Worm (Caenorhabditis elegans) whole organism, mixed stage, embryonic: ENCODE results near the gene srbc-75.
"Not testable (repeated sequence)": the region's sequence is repeated elsewhere in the genome, so short reads cannot be mapped to it uniquely, and the experiment has no call there.

Source experiments
- M03D4.4 ChIP-seq: sonication (generic microtip); optimal IDR thresholded peaks from 2 replicates; lab custom pipeline; 2017; ENCODE audit warnings: mild to moderate bottlenecking, missing genetic modification characterization, missing compliant biosample characterization
- bed-3 ChIP-seq: fragments of 200-800 bp; sonication (Bioruptor generic); optimal IDR thresholded peaks from 3 replicates; lab custom pipeline; 2018; ENCODE audit warnings: mild to moderate bottlenecking, missing genetic modification characterization, moderate library complexity, missing compliant biosample characterization
- blmp-1 ChIP-seq: fragments of 150-350 bp; optimal IDR thresholded peaks from 2 replicates; lab custom pipeline; 2014; ENCODE audit warnings: missing biosample characterization, missing genetic modification characterization
- ceh-83 ChIP-seq: fragments of 200-800 bp; sonication (Bioruptor generic); optimal IDR thresholded peaks from 2 replicates; lab custom pipeline; 2018; ENCODE audit warnings: mild to moderate bottlenecking, missing genetic modification characterization, missing compliant biosample characterization
- ces-1 ChIP-seq: fragments of 150-350 bp; optimal IDR thresholded peaks from 2 replicates; lab custom pipeline; 2014; ENCODE audit warnings: missing biosample characterization, missing genetic modification reagents, missing genetic modification characterization
- cnd-1 ChIP-seq: fragments of 200-800 bp; sonication (Bioruptor generic); optimal IDR thresholded peaks from 2 replicates; lab custom pipeline; 2018; ENCODE audit warnings: mild to moderate bottlenecking, missing genetic modification characterization, missing compliant biosample characterization
- drap-1 ChIP-seq: fragments of 200-800 bp; sonication (Bioruptor generic); optimal IDR thresholded peaks from 3 replicates; lab custom pipeline; 2018; ENCODE audit warnings: mild to moderate bottlenecking, missing genetic modification characterization, missing compliant biosample characterization
- elt-1 ChIP-seq: sonication (generic microtip); optimal IDR thresholded peaks from 2 replicates; lab custom pipeline; 2017; ENCODE audit warnings: missing genetic modification characterization, mild to moderate bottlenecking, missing compliant biosample characterization, antibody characterized with exemption, moderate library complexity, borderline replicate concordance; ENCODE audit not compliant: insufficient read depth
- elt-3 ChIP-seq: fragments of 150-350 bp; optimal IDR thresholded peaks from 2 replicates; lab custom pipeline; 2014; ENCODE audit warnings: missing biosample characterization, missing genetic modification characterization
- flh-1 ChIP-seq: fragments of 200-800 bp; sonication (Bioruptor generic); optimal IDR thresholded peaks from 2 replicates; lab custom pipeline; 2018; ENCODE audit warnings: mild to moderate bottlenecking, missing genetic modification characterization, moderate library complexity, missing compliant biosample characterization
- ham-2 ChIP-seq: fragments of 200-800 bp; sonication (Bioruptor generic); optimal IDR thresholded peaks from 2 replicates; lab custom pipeline; 2018; ENCODE audit warnings: mild to moderate bottlenecking, missing genetic modification characterization, missing compliant biosample characterization
- hlh-1 ChIP-seq: fragments of 150-350 bp; optimal IDR thresholded peaks from 2 replicates; lab custom pipeline; 2014; ENCODE audit warnings: missing biosample characterization, missing genetic modification reagents, missing genetic modification characterization
- lin-13 ChIP-seq: fragments of 150-350 bp; optimal IDR thresholded peaks from 2 replicates; lab custom pipeline; 2014; ENCODE audit warnings: missing biosample characterization, missing genetic modification characterization
- lin-32 ChIP-seq: fragments of 200-800 bp; sonication (Bioruptor generic); optimal IDR thresholded peaks from 2 replicates; lab custom pipeline; 2018; ENCODE audit warnings: mild to moderate bottlenecking, missing genetic modification characterization, missing compliant biosample characterization
- mab-5 ChIP-seq: fragments of 150-350 bp; optimal IDR thresholded peaks from 2 replicates; lab custom pipeline; 2014; ENCODE audit warnings: missing biosample characterization, missing genetic modification characterization
- mep-1 ChIP-seq: fragments of 150-350 bp; optimal IDR thresholded peaks from 2 replicates; lab custom pipeline; 2017; ENCODE audit warnings: missing biosample characterization, missing genetic modification reagents, missing genetic modification characterization, inconsistent platforms
- mls-2 ChIP-seq: sonication (generic microtip); optimal IDR thresholded peaks from 2 replicates; lab custom pipeline; 2016; ENCODE audit warnings: mild to moderate bottlenecking, missing genetic modification characterization, moderate library complexity, missing compliant biosample characterization
- nhr-12 ChIP-seq: fragments of 150-350 bp; optimal IDR thresholded peaks from 2 replicates; lab custom pipeline; 2014; ENCODE audit warnings: missing biosample characterization, missing genetic modification characterization
- nhr-2 ChIP-seq: fragments of 150-350 bp; optimal IDR thresholded peaks from 2 replicates; lab custom pipeline; 2014; ENCODE audit warnings: missing biosample characterization, missing genetic modification characterization
- nhr-237 ChIP-seq: fragments of 150-350 bp; optimal IDR thresholded peaks from 2 replicates; lab custom pipeline; 2014; ENCODE audit warnings: missing biosample characterization, missing genetic modification characterization
- nhr-76 ChIP-seq: sonication (generic microtip); optimal IDR thresholded peaks from 2 replicates; lab custom pipeline; 2017; ENCODE audit warnings: missing biosample characterization, missing genetic modification characterization
- pha-4 ChIP-seq: fragments of 150-350 bp; optimal IDR thresholded peaks from 2 replicates; lab custom pipeline; 2018; ENCODE audit warnings: missing biosample characterization, missing genetic modification reagents, missing genetic modification characterization
- sem-2 ChIP-seq: fragments of 200-800 bp; sonication (Bioruptor generic); optimal IDR thresholded peaks from 2 replicates; lab custom pipeline; 2018; ENCODE audit warnings: mild to moderate bottlenecking, missing genetic modification characterization, missing compliant biosample characterization
- snpc-4 ChIP-seq: fragments of 150-350 bp; optimal IDR thresholded peaks from 2 replicates; lab custom pipeline; 2014; ENCODE audit warnings: missing biosample characterization, missing genetic modification characterization
- sptf-1 ChIP-seq: sonication (generic microtip); optimal IDR thresholded peaks from 2 replicates; lab custom pipeline; 2017; ENCODE audit warnings: mild to moderate bottlenecking, missing genetic modification characterization, moderate library complexity, missing compliant biosample characterization
- tbx-8 ChIP-seq: fragments of 200-800 bp; sonication (Bioruptor generic); optimal IDR thresholded peaks from 2 replicates; lab custom pipeline; 2018; ENCODE audit warnings: mild to moderate bottlenecking, missing genetic modification characterization, moderate library complexity, missing compliant biosample characterization
- unc-39 ChIP-seq: fragments of 150-350 bp; optimal IDR thresholded peaks from 2 replicates; lab custom pipeline; 2014; ENCODE audit warnings: missing biosample characterization, missing genetic modification characterization
- unc-62 ChIP-seq: fragments of 150-350 bp; optimal IDR thresholded peaks from 2 replicates; lab custom pipeline; 2014; ENCODE audit warnings: missing biosample characterization, missing genetic modification reagents, missing genetic modification characterization
- zip-8 ChIP-seq: fragments of 150-350 bp; optimal IDR thresholded peaks from 2 replicates; lab custom pipeline; 2014; ENCODE audit warnings: missing biosample characterization, missing genetic modification characterization

Gene srbc-75

ce11 chrV:15253529-15253928 lies at the start of gene srbc-75:
TSS of gene srbc-75 (plus strand) at chrV:15253829.
- TF ChIP-seq flh-1 = no peak
- no peak for TF ChIP-seq bed-3 (GFP tag; lab: Kevin White, UChicago)
- no peak for TF ChIP-seq elt-3 (tag; lab: Kevin White, UChicago)
- no peak for TF ChIP-seq ham-2 (GFP tag; lab: Kevin White, UChicago)
- TF ChIP-seq pha-4 (tag; lab: Kevin White, UChicago) = no peak
- no peak for TF ChIP-seq snpc-4 (tag; lab: Kevin White, UChicago)
- no peak for TF ChIP-seq unc-39 (tag; lab: Kevin White, UChicago)
- no peak for TF ChIP-seq nhr-2
- TF ChIP-seq nhr-12 (tag; lab: Kevin White, UChicago) = no peak
- no peak for TF ChIP-seq nhr-237

- TF ChIP-seq drap-1 (GFP tag; lab: Kevin White, UChicago); nhr-2; cnd-1 (tag; lab: Kevin White, UChicago): not testable (repeated sequence)
Measured at ce11 chrV:15207681-15208080, 45.9 kb upstream of the srbc-75 start, which contains the start of gene C41G6.12. TSS of gene C41G6.12 (minus strand) at chrV:15207781.

DNA sequence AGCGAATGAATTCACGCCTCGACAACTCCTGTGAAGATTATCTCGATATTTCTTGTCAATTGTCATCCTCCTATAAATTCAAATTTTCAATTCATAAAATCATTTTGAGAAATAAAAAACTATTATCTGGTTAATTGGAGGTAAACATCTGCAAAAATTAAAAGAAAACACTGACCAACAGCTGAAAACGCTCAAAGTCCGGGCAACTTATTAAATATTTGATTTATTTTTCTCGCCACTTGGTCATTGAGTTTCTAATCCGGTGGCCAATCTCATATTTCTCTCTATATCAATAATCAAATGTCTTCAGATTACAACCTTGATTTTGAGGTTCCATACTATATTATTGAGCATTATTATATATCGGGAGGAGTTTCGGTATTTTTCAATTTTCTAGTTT lies 41.8 kb upstream of the srbc-75 start, which contains the start of gene sri-24:
TSS of gene sri-24 (plus strand) at position 301 of the 400 bp plus-strand sequence.
- not testable (repeated sequence) for TF ChIP-seq blmp-1; nhr-12 (tag; lab: Kevin White, UChicago); hlh-1 (tag; lab: Kevin White, UChicago)

DNA sequence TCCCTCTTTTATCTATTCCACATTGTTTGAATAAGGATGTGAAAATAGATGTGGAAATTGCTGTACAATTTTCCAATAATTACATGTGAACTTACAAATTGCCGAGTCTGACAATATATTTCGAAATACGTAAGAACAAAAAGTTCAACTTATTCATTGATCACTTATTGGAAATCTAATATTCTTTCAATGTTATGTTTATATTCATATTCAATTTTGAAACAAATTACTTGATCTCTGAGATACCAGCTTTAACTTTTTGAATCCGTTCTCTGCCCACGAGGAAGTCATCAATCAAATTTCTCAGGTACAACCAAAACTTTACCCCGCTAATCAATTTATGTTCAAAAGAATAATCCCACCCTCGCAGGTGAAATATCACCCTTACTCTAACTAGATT lies 38.5 kb upstream of the srbc-75 start, which contains the start of gene sri-26:
TSS of gene sri-26 (plus strand) at position 301 of the 400 bp plus-strand sequence.
- not testable (repeated sequence) for TF ChIP-seq ceh-83; hlh-1 (tag; lab: Kevin White, UChicago); ham-2 (GFP tag; lab: Kevin White, UChicago)

DNA sequence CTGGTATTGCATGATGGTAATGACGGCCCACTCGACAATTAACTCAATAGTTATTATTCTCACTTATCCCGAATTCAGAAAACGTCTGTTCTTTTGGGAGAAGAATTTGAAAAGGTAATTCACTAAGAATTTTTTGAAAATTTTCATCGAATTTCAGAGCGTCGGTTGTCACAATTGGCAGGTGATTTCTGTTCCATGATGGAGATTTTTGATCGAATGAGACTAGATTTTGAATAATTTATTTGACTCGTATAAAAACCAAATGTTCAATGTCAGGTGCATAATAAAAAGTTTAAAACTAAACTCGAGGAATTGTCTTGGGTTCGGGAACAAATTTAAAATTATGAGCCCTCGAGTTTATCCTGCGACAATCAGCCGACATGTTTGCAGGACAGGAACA lies 36.9 kb upstream of the srbc-75 start, which contains the start of gene sri-25:
TSS of gene sri-25 (plus strand) at position 301 of the 400 bp plus-strand sequence.
- TF ChIP-seq ces-1 (no peak), sem-2 (no peak)

- no peak for TF ChIP-seq sptf-1
- TF ChIP-seq ham-2 (GFP tag; lab: Kevin White, UChicago) = no peak
- no peak for TF ChIP-seq flh-1
- no peak for TF ChIP-seq zip-8 (tag; lab: Kevin White, UChicago)
- no peak for TF ChIP-seq elt-1
- no peak for TF ChIP-seq mab-5 (tag; lab: Kevin White, UChicago)
- TF ChIP-seq ceh-83 = no peak
- no peak for TF ChIP-seq mep-1 (tag; lab: Kevin White, UChicago)
- TF ChIP-seq M03D4.4 (tag; lab: Kevin White, UChicago) = no peak
- TF ChIP-seq hlh-1 (tag; lab: Kevin White, UChicago) = no peak
- no peak for TF ChIP-seq snpc-4 (tag; lab: Kevin White, UChicago)
Measured at ce11 chrV:15221330-15221729, 32.3 kb upstream of the srbc-75 start, which contains the start of gene irld-25. TSS of gene irld-25 (plus strand) at chrV:15221630.

DNA sequence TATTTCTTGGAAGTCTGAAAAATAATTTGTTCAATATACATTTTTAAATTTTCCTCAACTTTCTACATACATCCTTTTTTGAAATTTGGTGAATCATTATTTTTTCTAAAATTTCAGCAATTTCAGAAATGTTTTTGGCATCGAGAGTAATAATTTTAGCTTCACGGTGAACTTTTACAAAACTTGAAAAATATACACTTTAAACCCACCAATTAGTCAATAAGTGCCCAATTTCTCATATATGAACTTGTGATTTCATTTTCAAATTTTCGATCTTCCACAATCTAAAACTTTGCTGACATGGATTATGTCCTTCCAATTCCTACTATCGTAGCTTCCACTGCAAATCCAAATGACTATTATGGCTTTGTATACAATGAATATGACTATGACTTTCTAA lies 30.0 kb upstream of the srbc-75 start, which contains the start of gene srw-24:
TSS of gene srw-24 (plus strand) at position 301 of the 400 bp plus-strand sequence.
- no peak for TF ChIP-seq hlh-1 (tag; lab: Kevin White, UChicago)
- TF ChIP-seq tbx-8 (GFP tag; lab: Kevin White, UChicago) = no peak
- no peak for TF ChIP-seq nhr-237
- no peak for TF ChIP-seq ham-2 (GFP tag; lab: Kevin White, UChicago)
- TF ChIP-seq sem-2 = no peak
- no peak for TF ChIP-seq bed-3 (GFP tag; lab: Kevin White, UChicago)
- no peak for TF ChIP-seq ceh-83
- TF ChIP-seq pha-4 (tag; lab: Kevin White, UChicago) = no peak
- TF ChIP-seq drap-1 (GFP tag; lab: Kevin White, UChicago) = no peak
- no peak for TF ChIP-seq blmp-1
- TF ChIP-seq elt-3 (tag; lab: Kevin White, UChicago) = no peak

DNA sequence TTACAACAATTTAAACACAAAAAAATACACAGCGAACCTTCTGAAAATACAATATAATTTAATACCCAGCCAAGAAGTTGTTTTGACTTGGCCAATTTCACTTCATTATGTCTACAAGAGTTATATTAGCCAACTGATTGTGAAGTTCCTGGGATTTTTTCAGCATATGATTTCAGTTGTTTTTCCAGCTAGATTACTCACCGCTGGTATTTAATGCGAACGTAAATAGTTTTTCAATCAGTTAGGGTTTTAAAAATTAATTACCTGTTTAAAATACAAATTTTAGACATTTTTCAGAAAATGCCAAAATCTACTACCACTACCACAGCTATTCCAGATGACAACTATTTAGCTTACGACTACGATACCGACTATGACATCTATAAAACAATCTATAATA lies 28.0 kb upstream of the srbc-75 start, which contains the start of gene srw-14:
TSS of gene srw-14 (plus strand) at position 301 of the 400 bp plus-strand sequence.
- TF ChIP-seq nhr-76 = no peak
- no peak for TF ChIP-seq mls-2 (tag; lab: Kevin White, UChicago)
- no peak for TF ChIP-seq unc-39 (tag; lab: Kevin White, UChicago)
- no peak for TF ChIP-seq unc-62 (GFP tag; lab: Kevin White, UChicago)
- no peak for TF ChIP-seq lin-13 (tag; lab: Kevin White, UChicago)
- TF ChIP-seq lin-32 (GFP tag; lab: Kevin White, UChicago) = no peak
